Worm (Caenorhabditis elegans) whole organism, late embryonic: Measurements from ENCODE around the gene cccp-1.

ENCODE experiments used
- K02D7.2 ChIP-seq: sonication (generic microtip); optimal IDR thresholded peaks from 2 replicates; lab custom pipeline; 2017; ENCODE audit warnings: mild to moderate bottlenecking, missing genetic modification characterization, missing compliant biosample characterization
- ahr-1 ChIP-seq: sonication (generic microtip); optimal IDR thresholded peaks from 2 replicates; lab custom pipeline; 2016; ENCODE audit warnings: missing genetic modification characterization, missing compliant biosample characterization
- che-1 ChIP-seq: sonication (generic microtip); optimal IDR thresholded peaks from 2 replicates; lab custom pipeline; 2016; ENCODE audit warnings: mild to moderate bottlenecking, missing genetic modification characterization, missing compliant biosample characterization
- nhr-11 ChIP-seq: fragments of 150-350 bp; optimal IDR thresholded peaks from 2 replicates; lab custom pipeline; 2014; ENCODE audit warnings: missing biosample characterization, missing genetic modification characterization
- ttx-3 ChIP-seq: sonication (generic microtip); optimal IDR thresholded peaks from 2 replicates; lab custom pipeline; 2016; ENCODE audit warnings: missing genetic modification reagents, missing genetic modification characterization, missing compliant biosample characterization

DNA sequence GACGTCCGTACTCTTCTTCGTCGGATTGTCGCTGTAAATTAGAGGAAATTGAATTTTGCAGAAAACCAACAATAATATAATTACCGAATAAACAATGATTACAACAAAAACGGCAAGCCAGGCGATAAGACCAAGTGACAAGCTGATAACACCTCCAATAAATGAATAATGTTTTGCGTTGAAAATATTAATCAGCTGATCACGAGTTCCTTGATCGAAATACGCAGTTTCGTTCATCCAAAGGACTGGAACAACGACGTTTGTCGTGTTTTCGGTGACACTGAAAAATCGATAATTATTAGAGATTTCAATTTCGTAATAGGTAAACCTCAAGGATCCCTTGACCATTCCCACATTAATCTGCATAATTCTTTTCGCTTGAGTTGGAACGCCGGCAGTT is 18.9 kb upstream of the cccp-1 start:
- TF ChIP-seq nhr-11 (no peak), ahr-1 (tag; lab: Kevin White, UChicago) (no peak), K02D7.2 (tag; lab: Kevin White, UChicago) (no peak), ttx-3 (tag; lab: Kevin White, UChicago) (no peak), che-1 (tag; lab: Kevin White, UChicago) (no peak)
